Worm (Caenorhabditis elegans) whole organism, early embryonic: ENCODE results near the gene F39C12.1.

Source experiments
- F13C5.2 ChIP-seq: sonication (generic microtip); optimal IDR thresholded peaks from 2 replicates; lab custom pipeline; 2017; ENCODE audit warnings: mild to moderate bottlenecking, missing genetic modification characterization, inconsistent platforms, missing compliant biosample characterization
- aly-1 ChIP-seq: sonication (generic microtip); optimal IDR thresholded peaks from 2 replicates; lab custom pipeline; 2016; ENCODE audit warnings: missing genetic modification characterization, missing compliant biosample characterization
- ama-1 ChIP-seq: fragments of 150-350 bp; optimal IDR thresholded peaks from 2 replicates; lab custom pipeline; 2014
- ceh-13 ChIP-seq: fragments of 200-800 bp; sonication (Bioruptor generic); optimal IDR thresholded peaks from 2 replicates; lab custom pipeline; 2018; ENCODE audit warnings: mild to moderate bottlenecking, missing genetic modification characterization, missing compliant biosample characterization
- ceh-36 ChIP-seq: sonication (generic microtip); optimal IDR thresholded peaks from 2 replicates; lab custom pipeline; 2016; ENCODE audit warnings: missing genetic modification characterization, inconsistent platforms, missing compliant biosample characterization
- ets-7 ChIP-seq: sonication (generic microtip); optimal IDR thresholded peaks from 2 replicates; lab custom pipeline; 2016; ENCODE audit warnings: missing genotype, missing genetic modification characterization, missing compliant biosample characterization
- flt-1 ChIP-seq: fragments of 200-800 bp; sonication (Bioruptor generic); IDR thresholded peaks from 2 replicates; pipeline ENCODE4 v1.3.6; 2022; ENCODE audit warnings: missing genetic modification characterization, missing compliant biosample characterization
- hmbx-1 ChIP-seq: sonication (generic microtip); optimal IDR thresholded peaks from 2 replicates; lab custom pipeline; 2016; ENCODE audit warnings: mild to moderate bottlenecking, missing genetic modification characterization, missing compliant biosample characterization
- hmg-4 ChIP-seq: fragments of 200-800 bp; sonication (Bioruptor generic); optimal IDR thresholded peaks from 2 replicates; lab custom pipeline; 2018; ENCODE audit warnings: mild to moderate bottlenecking, missing genetic modification characterization, missing compliant biosample characterization
- scrt-1 ChIP-seq: fragments of 200-800 bp; sonication (Bioruptor generic); IDR thresholded peaks from 2 replicates; pipeline ENCODE4 v1.3.6; 2022; ENCODE audit warnings: missing genetic modification characterization, missing compliant biosample characterization
- sea-1 ChIP-seq: fragments of 200-800 bp; sonication (Bioruptor generic); conservative IDR thresholded peaks from 2 replicates; pipeline ENCODE4 v1.3.6; 2022; ENCODE audit warnings: missing genetic modification characterization, missing compliant biosample characterization
- tbx-11 ChIP-seq: fragments of 200-800 bp; sonication (Bioruptor generic); IDR thresholded peaks from 2 replicates; pipeline ENCODE4 v1.3.6; 2022; ENCODE audit warnings: missing genetic modification characterization, missing compliant biosample characterization
- tra-4 ChIP-seq: sonication (generic microtip); optimal IDR thresholded peaks from 2 replicates; lab custom pipeline; 2017; ENCODE audit warnings: missing genetic modification characterization, missing compliant biosample characterization

DNA sequence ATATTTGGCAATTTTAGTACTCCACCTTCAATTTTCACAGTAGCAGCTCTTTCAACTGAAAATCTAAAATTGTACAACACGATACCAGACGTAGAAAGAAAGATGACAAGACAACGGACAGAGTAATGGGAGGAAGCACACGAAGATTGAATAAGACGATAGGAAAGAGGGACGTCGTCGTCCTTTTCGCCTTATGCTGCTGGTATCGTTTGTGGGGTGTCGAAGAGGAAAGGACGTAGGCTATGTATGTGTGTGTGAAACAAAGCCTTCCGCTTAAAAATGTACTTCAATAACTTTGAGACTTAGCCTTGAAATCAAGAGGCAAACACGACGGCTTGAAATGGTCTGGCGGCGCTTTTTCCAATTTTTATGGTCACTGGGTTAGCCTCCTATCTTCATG lies 19.8 kb upstream of the F39C12.1 start:
- TF ChIP-seq flt-1 (GFP tag; lab: Robert Waterston, UW) (no peak), hmg-4 (GFP tag; lab: Kevin White, UChicago) (no peak), ama-1 (no peak), aly-1 (no peak), F13C5.2 (tag; lab: Kevin White, UChicago) (no peak), tra-4 (tag; lab: Kevin White, UChicago) (no peak), ets-7 (tag; lab: Kevin White, UChicago) (no peak), ceh-13 (GFP tag; lab: Kevin White, UChicago) (no peak), scrt-1 (GFP tag; lab: Robert Waterston, UW) (no peak), tbx-11 (no peak), sea-1 (GFP tag; lab: Robert Waterston, UW) (no peak), ceh-36 (tag; lab: Kevin White, UChicago) (no peak), hmbx-1 (tag; lab: Kevin White, UChicago) (no peak)
